Worm (Caenorhabditis elegans): Measurements from ENCODE around the gene hot-4.

ce11 chrIII:6173020-6173597 is 44.1 kb upstream of the hot-4 start, which contains the start of the genes abcf-3 and F42A10.5:
- TF ChIP-seq pha-4 (tag; optimal IDR thresholded peaks at IDR 0.05) (no peak), ama-1 (optimal IDR thresholded peaks at IDR 0.05) (no peak), ama-1 (GFP tag; optimal IDR thresholded peaks at IDR 0.05) (no peak), akir-1 (GFP tag; optimal IDR thresholded peaks at IDR 0.05) (no peak), snpc-4 (GFP tag; optimal IDR thresholded peaks at IDR 0.05) (peak; percentile 20), snpc-4 (tag; optimal IDR thresholded peaks at IDR 0.05) (peak in 2 of 4 experiments; percentile 1 to 21), madf-6 (GFP tag; IDR thresholded peaks at IDR 0.05) (peak; percentile 55; the same call in 1 of the 2 replicates), lin-35 (GFP tag; optimal IDR thresholded peaks at IDR 0.05) (peak in 1 of 3 experiments; percentile 66)

Measured in whole organism, young adult.